Worm (Caenorhabditis elegans) whole organism, L2 larva: ENCODE data around the gene W07A12.4.
A peak's percentile ranks its signal among the peaks of the same experiment; 100 is the strongest.

Source experiments
- C34F6.9 ChIP-seq: fragments of 150-350 bp; optimal IDR thresholded peaks from 2 replicates; lab custom pipeline; 2014; ENCODE audit warnings: missing biosample characterization, missing genetic modification characterization
- Y55F3AM.14 ChIP-seq: fragments of 200-800 bp; sonication (Bioruptor generic); optimal IDR thresholded peaks from 2 replicates; lab custom pipeline; 2018; ENCODE audit warnings: mild to moderate bottlenecking, missing genetic modification characterization, missing compliant biosample characterization
- ZK546.5 ChIP-seq: sonication (generic microtip); optimal IDR thresholded peaks from 2 replicates; lab custom pipeline; 2017; ENCODE audit warnings: missing biosample characterization, missing genetic modification characterization
- aly-2 ChIP-seq: fragments of 150-350 bp; optimal IDR thresholded peaks from 2 replicates; lab custom pipeline; 2014; ENCODE audit warnings: missing biosample characterization, missing genetic modification characterization
- ceh-16 ChIP-seq: fragments of 150-350 bp; optimal IDR thresholded peaks from 2 replicates; lab custom pipeline; 2014; ENCODE audit warnings: missing biosample characterization, missing genetic modification characterization
- ceh-82 ChIP-seq: fragments of 150-350 bp; optimal IDR thresholded peaks from 2 replicates; lab custom pipeline; 2014; ENCODE audit warnings: missing biosample characterization, missing genetic modification characterization
- crh-2 ChIP-seq: sonication (generic microtip); optimal IDR thresholded peaks from 2 replicates; lab custom pipeline; 2017; ENCODE audit warnings: missing biosample characterization, missing genetic modification characterization
- dmd-4 ChIP-seq: sonication (generic microtip); optimal IDR thresholded peaks from 2 replicates; lab custom pipeline; 2017; ENCODE audit warnings: missing biosample characterization, missing genetic modification characterization
- egl-27 ChIP-seq: sonication (generic microtip); optimal IDR thresholded peaks from 3 replicates; lab custom pipeline; 2017; ENCODE audit warnings: missing biosample characterization, missing genetic modification reagents, missing genetic modification characterization
- elt-3 ChIP-seq: sonication (generic microtip); optimal IDR thresholded peaks from 2 replicates; lab custom pipeline; 2017; ENCODE audit warnings: missing biosample characterization, missing genetic modification characterization
- fos-1 ChIP-seq: fragments of 150-350 bp; optimal IDR thresholded peaks from 2 replicates; lab custom pipeline; 2014; ENCODE audit warnings: missing biosample characterization, missing genetic modification characterization
- lin-11 ChIP-seq: fragments of 150-350 bp; sonication (generic microtip); optimal IDR thresholded peaks from 2 replicates; lab custom pipeline; 2014; ENCODE audit warnings: missing biosample characterization, missing genetic modification characterization, inconsistent platforms, mixed read lengths
- lin-13 ChIP-seq: fragments of 150-350 bp; optimal IDR thresholded peaks from 2 replicates; lab custom pipeline; 2014; ENCODE audit warnings: missing biosample characterization, missing genetic modification reagents, missing genetic modification characterization
- lin-39 ChIP-seq: fragments of 150-350 bp; optimal IDR thresholded peaks from 2 replicates; lab custom pipeline; 2014; ENCODE audit warnings: missing biosample characterization, missing genetic modification reagents, missing genetic modification characterization
- lsy-2 ChIP-seq, 2 experiments: fragments of 150-350 bp in 1 of 2; sonication (generic microtip) in 1 of 2; optimal IDR thresholded peaks; 2 replicates each; lab custom pipeline; 2014 to 2017; ENCODE audit warnings: missing biosample characterization in 2 of 2, missing genetic modification characterization in 2 of 2
- mdl-1 ChIP-seq, 2 experiments: fragments of 150-350 bp in 1 of 2; sonication (generic microtip) in 1 of 2; optimal IDR thresholded peaks; 2 replicates each; lab custom pipeline; 2017; ENCODE audit warnings: missing biosample characterization in 2 of 2, missing genetic modification characterization in 2 of 2
- nhr-11 ChIP-seq: fragments of 150-350 bp; optimal IDR thresholded peaks from 2 replicates; lab custom pipeline; 2014; ENCODE audit warnings: missing biosample characterization, missing genetic modification characterization
- nhr-12 ChIP-seq: fragments of 150-350 bp; optimal IDR thresholded peaks from 2 replicates; lab custom pipeline; 2014; ENCODE audit warnings: missing biosample characterization, missing genetic modification characterization
- nhr-129 ChIP-seq: fragments of 150-350 bp; optimal IDR thresholded peaks from 2 replicates; lab custom pipeline; 2014; ENCODE audit warnings: missing biosample characterization, missing genetic modification characterization
- nhr-21 ChIP-seq: fragments of 150-350 bp; optimal IDR thresholded peaks from 2 replicates; lab custom pipeline; 2014; ENCODE audit warnings: missing biosample characterization, missing genetic modification characterization
- nhr-23 ChIP-seq: fragments of 150-350 bp; optimal IDR thresholded peaks from 2 replicates; lab custom pipeline; 2014; ENCODE audit warnings: missing biosample characterization, missing genetic modification reagents, missing genetic modification characterization
- nhr-6 ChIP-seq: fragments of 150-350 bp; optimal IDR thresholded peaks from 2 replicates; lab custom pipeline; 2014; ENCODE audit warnings: missing biosample characterization, missing genetic modification characterization
- nhr-77 ChIP-seq: fragments of 150-350 bp; optimal IDR thresholded peaks from 2 replicates; lab custom pipeline; 2014; ENCODE audit warnings: missing biosample characterization, missing genetic modification characterization
- peb-1 ChIP-seq: fragments of 150-350 bp; optimal IDR thresholded peaks from 2 replicates; lab custom pipeline; 2014; ENCODE audit warnings: missing biosample characterization, missing genetic modification characterization
- sma-3 ChIP-seq: sonication (generic microtip); optimal IDR thresholded peaks from 2 replicates; lab custom pipeline; 2016; ENCODE audit warnings: missing genetic modification reagents, missing genetic modification characterization, missing compliant biosample characterization
- sma-9 ChIP-seq, 2 experiments: fragments of 150-350 bp in 1 of 2; sonication (generic microtip) in 1 of 2; optimal IDR thresholded peaks; 2 replicates each; lab custom pipeline; 2014 to 2016; ENCODE audit warnings: missing genetic modification characterization in 2 of 2, mild to moderate bottlenecking in 1 of 2, missing biosample characterization in 1 of 2, missing compliant biosample characterization in 1 of 2, missing genetic modification reagents in 1 of 2, moderate library complexity in 1 of 2
- unc-39 ChIP-seq: fragments of 150-350 bp; optimal IDR thresholded peaks from 2 replicates; lab custom pipeline; 2014; ENCODE audit warnings: missing biosample characterization, missing genetic modification characterization
- unc-62 ChIP-seq: fragments of 150-350 bp; optimal IDR thresholded peaks from 2 replicates; lab custom pipeline; 2014; ENCODE audit warnings: missing biosample characterization, missing genetic modification reagents, missing genetic modification characterization
- zag-1 ChIP-seq: fragments of 150-350 bp; optimal IDR thresholded peaks from 2 replicates; lab custom pipeline; 2014; ENCODE audit warnings: missing biosample characterization, missing genetic modification characterization
- ztf-1 ChIP-seq: fragments of 200-800 bp; sonication (Bioruptor generic); conservative IDR thresholded peaks from 2 replicates; pipeline ENCODE4 v1.3.6; 2022; ENCODE audit warnings: missing genetic modification characterization, missing compliant biosample characterization
- ztf-11 ChIP-seq: sonication (generic microtip); optimal IDR thresholded peaks from 2 replicates; lab custom pipeline; 2017; ENCODE audit warnings: missing biosample characterization, missing genetic modification characterization
- ztf-4 ChIP-seq: fragments of 150-350 bp; optimal IDR thresholded peaks from 2 replicates; lab custom pipeline; 2014; ENCODE audit warnings: missing biosample characterization, missing genetic modification characterization

The W07A12.4 gene

ce11 chrII:9117789-9118242, 28.2 kb upstream of the W07A12.4 start:
- TF ChIP-seq ztf-11 (tag; lab: Kevin White, UChicago) (no peak), sma-9 (GFP tag; optimal IDR thresholded peaks at IDR 0.05; lab: Kevin White, UChicago) (peak; percentile 80), sma-9 (tag; optimal IDR thresholded peaks at IDR 0.05; lab: Kevin White, UChicago) (no peak), unc-62 (GFP tag; lab: Kevin White, UChicago) (no peak), ZK546.5 (no peak), zag-1 (tag; lab: Kevin White, UChicago) (peak; percentile 30), lsy-2 (tag; optimal IDR thresholded peaks at IDR 0.05; lab: Kevin White, UChicago) (peak; percentile 5 to 56), ztf-1 (GFP tag; lab: Robert Waterston, UW) (no peak), peb-1 (tag; lab: Kevin White, UChicago) (no peak), elt-3 (tag; lab: Kevin White, UChicago) (no peak), nhr-12 (tag; lab: Kevin White, UChicago) (no peak), egl-27 (tag; lab: Kevin White, UChicago) (no peak), nhr-21 (tag; lab: Kevin White, UChicago) (peak; percentile 78), dmd-4 (peak; percentile 25), crh-2 (tag; lab: Kevin White, UChicago) (peak; percentile 47), nhr-129 (peak; percentile 1), fos-1 (tag; lab: Kevin White, UChicago) (peak; percentile 92), unc-39 (tag; lab: Kevin White, UChicago) (no peak), nhr-6 (peak; percentile 6), ztf-4 (tag; lab: Kevin White, UChicago) (peak; percentile 46), lin-39 (tag; lab: Kevin White, UChicago) (no peak), C34F6.9 (tag; lab: Kevin White, UChicago) (peak; percentile 22), lin-11 (tag; lab: Kevin White, UChicago) (no peak), nhr-77 (tag; lab: Kevin White, UChicago) (no peak), nhr-23 (tag; lab: Kevin White, UChicago) (no peak), nhr-11 (tag; lab: Kevin White, UChicago) (no peak), Y55F3AM.14 (GFP tag; lab: Kevin White, UChicago) (no peak), ceh-16 (tag; lab: Kevin White, UChicago) (no peak)

ce11 chrII:9120329-9120728, 25.7 kb upstream of the W07A12.4 start:
- TF ChIP-seq nhr-11 (tag; lab: Kevin White, UChicago) (no peak), aly-2 (no peak)

DNA sequence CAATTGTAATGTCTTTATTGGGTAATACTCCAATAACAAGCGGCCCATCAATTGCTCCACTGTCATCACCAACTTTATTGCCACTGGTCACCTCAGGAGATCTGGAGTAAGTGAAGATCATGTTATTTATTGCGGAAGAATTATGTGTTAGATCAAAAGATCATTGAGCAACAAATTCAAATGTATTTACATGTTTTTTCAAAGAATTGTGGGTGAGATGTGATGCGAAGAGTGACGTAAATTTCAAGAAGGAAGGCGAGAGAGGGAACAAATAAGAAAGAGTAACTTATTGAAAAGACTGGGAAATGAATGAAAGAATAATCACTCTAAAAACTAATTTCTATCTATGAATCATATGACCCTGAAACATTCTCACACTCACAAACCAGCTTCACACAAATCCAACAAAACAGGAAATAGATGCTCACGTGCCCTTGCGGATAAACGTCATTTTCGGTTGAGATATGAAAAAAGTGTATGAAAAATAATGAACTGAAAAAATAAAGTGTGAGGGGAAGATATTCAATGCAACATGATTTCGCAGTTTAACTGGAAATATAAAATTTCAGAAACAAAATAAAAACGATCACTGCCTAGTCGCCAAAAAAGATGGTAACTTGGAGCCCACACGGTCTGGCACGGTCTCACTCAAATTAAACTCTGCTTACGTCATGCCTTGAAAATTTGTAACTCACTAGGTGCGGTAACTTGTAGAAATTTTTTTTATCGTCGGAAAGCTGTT, 25.1 kb upstream of the W07A12.4 start:
- TF ChIP-seq lsy-2 (tag; optimal IDR thresholded peaks at IDR 0.05; lab: Kevin White, UChicago) (peak in 1 of 2 experiments; percentile 6), ceh-82 (tag; lab: Kevin White, UChicago) (no peak), sma-9 (GFP tag; optimal IDR thresholded peaks at IDR 0.05; lab: Kevin White, UChicago) (peak; percentile 42), sma-9 (tag; optimal IDR thresholded peaks at IDR 0.05; lab: Kevin White, UChicago) (no peak), ztf-4 (tag; lab: Kevin White, UChicago) (peak; percentile 25)

- TF ChIP-seq sma-3 (peak; percentile 51), nhr-77 (tag; lab: Kevin White, UChicago) (no peak), nhr-11 (tag; lab: Kevin White, UChicago) (no peak), fos-1 (tag; lab: Kevin White, UChicago) (peak; percentile 50)
These were observed 21.7 kb upstream of the W07A12.4 start for ce11 chrII:9124353-9124752.

ce11 chrII:9125007-9125406, 21.1 kb upstream of the W07A12.4 start:
- no peak for TF ChIP-seq lsy-2 (tag; optimal IDR thresholded peaks at IDR 0.05; lab: Kevin White, UChicago)
- no peak for TF ChIP-seq lin-13 (GFP tag; lab: Kevin White, UChicago)
- TF ChIP-seq lin-11 (tag; lab: Kevin White, UChicago) = no peak
- TF ChIP-seq fos-1 (tag; lab: Kevin White, UChicago) = peak; percentile 48
- TF ChIP-seq aly-2 = no peak
- TF ChIP-seq mdl-1 (tag; optimal IDR thresholded peaks at IDR 0.05; lab: Kevin White, UChicago) = no peak
- no peak for TF ChIP-seq ceh-82 (tag; lab: Kevin White, UChicago)
